Worm (Caenorhabditis elegans) whole organism, L4/young adult: ENCODE results near the gene nhr-20.

Experiments
- W03F9.2 ChIP-seq: fragments of 150-350 bp; optimal IDR thresholded peaks from 2 replicates; lab custom pipeline; 2014; ENCODE audit warnings: missing biosample characterization, missing genetic modification characterization
- dao-5 ChIP-seq: sonication (generic microtip); optimal IDR thresholded peaks from 2 replicates; lab custom pipeline; 2016; ENCODE audit warnings: missing genotype, missing genetic modification characterization, moderate library complexity, missing compliant biosample characterization
- him-1 ChIP-seq: sonication (generic microtip); optimal IDR thresholded peaks from 2 replicates; lab custom pipeline; 2016; ENCODE audit warnings: missing genotype, missing genetic modification reagents, missing genetic modification characterization, missing compliant biosample characterization

DNA sequence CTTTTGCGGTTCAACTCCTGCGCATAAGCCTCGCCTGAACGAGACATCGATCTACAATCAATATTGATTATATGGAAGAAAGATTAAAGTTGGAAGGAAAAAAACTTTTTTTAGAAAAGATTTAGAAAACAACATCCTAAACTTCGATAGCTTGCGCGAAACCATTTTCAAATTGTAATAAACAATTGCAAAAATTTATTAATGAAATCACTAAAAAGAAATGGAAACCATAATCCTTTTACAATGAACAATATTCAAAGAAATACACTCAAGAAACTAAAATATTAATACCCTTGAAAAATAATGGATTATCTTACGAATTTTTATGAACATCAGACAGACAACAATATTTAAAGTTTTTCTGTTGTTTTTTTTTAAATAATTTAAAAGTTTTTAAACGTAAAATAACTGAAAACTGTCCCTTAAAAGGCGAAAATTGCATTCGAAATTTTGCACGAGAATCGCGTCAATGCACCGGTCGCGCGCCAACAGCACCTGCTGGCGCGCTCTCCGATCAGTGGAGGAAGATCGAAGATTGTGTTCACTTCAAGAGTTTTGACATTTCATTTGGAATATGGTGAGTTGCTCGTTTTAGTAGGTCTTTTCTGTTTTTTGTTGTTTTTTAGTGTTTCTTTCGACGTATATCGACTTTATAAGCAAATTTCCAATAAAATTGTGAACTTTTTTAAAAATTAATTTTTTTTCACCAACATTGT is 36.4 kb upstream of the nhr-20 start, which contains the start of the genes sftb-1 and R10E4.1:
- TF ChIP-seq him-1 (tag; lab: Kevin White, UChicago) (no peak), W03F9.2 (peak; percentile 64), dao-5 (tag; lab: Kevin White, UChicago) (no peak)
